Fruit fly (Drosophila melanogaster) whole organism, prepupa: ENCODE measurements around the gene kek2.

Source experiments
- CG11294 ChIP-seq: fragments of 200-800 bp; sonication (Bioruptor generic); IDR thresholded peaks from 2 replicates; pipeline ENCODE4 v1.3.6; 2022; ENCODE audit warnings: missing biosample characterization, missing genetic modification characterization
- CG1621 ChIP-seq: fragments of 200-800 bp; sonication (Bioruptor generic); optimal IDR thresholded peaks from 3 replicates; lab custom pipeline; 2018; ENCODE audit warnings: missing biosample characterization, mild to moderate bottlenecking, missing genetic modification characterization
- CG31627 ChIP-seq: fragments of 200-800 bp; sonication (Bioruptor generic); optimal IDR thresholded peaks from 3 replicates; lab custom pipeline; 2016; ENCODE audit warnings: missing biosample characterization, missing genetic modification characterization
- CG6163 ChIP-seq: fragments of 200-800 bp; sonication (Bioruptor generic); IDR thresholded peaks from 3 replicates; pipeline ENCODE4 v1.3.6; 2022; ENCODE audit warnings: missing biosample characterization, missing genetic modification characterization
- CG6276 ChIP-seq: fragments of 200-800 bp; sonication (Bioruptor generic); optimal IDR thresholded peaks from 2 replicates; lab custom pipeline; 2017; ENCODE audit warnings: missing biosample characterization, mild to moderate bottlenecking, missing genetic modification characterization
- Eip78C ChIP-seq: fragments of 200-800 bp; sonication (Bioruptor generic); peaks from one replicate; lab custom pipeline; 2016; ENCODE audit warnings: missing biosample characterization, missing genetic modification characterization
- Hr4 ChIP-seq: fragments of 200-800 bp; sonication (Bioruptor generic); optimal IDR thresholded peaks from 3 replicates; lab custom pipeline; 2016; ENCODE audit warnings: missing biosample characterization, missing genetic modification characterization
- Smox ChIP-seq: fragments of 200-800 bp; sonication (Bioruptor generic); optimal IDR thresholded peaks from 3 replicates; lab custom pipeline; 2016; ENCODE audit warnings: missing biosample characterization, missing genetic modification characterization
- Sox102F ChIP-seq: fragments of 200-800 bp; sonication (Bioruptor generic); optimal IDR thresholded peaks from 2 replicates; lab custom pipeline; 2016; ENCODE audit warnings: missing biosample characterization, mild to moderate bottlenecking, missing genetic modification characterization
- dac ChIP-seq: fragments of 200-800 bp; sonication (Bioruptor generic); optimal IDR thresholded peaks from 2 replicates; lab custom pipeline; 2017; ENCODE audit warnings: missing biosample characterization, mild to moderate bottlenecking, missing genetic modification characterization
- eg ChIP-seq: fragments of 200-800 bp; sonication (Bioruptor generic); IDR thresholded peaks from 3 replicates; pipeline ENCODE4 v1.3.6; 2022; ENCODE audit warnings: missing biosample characterization, missing genetic modification characterization
- fkh ChIP-seq: fragments of 200-800 bp; sonication (Bioruptor generic); optimal IDR thresholded peaks from 3 replicates; lab custom pipeline; 2017; ENCODE audit warnings: missing biosample characterization, mild to moderate bottlenecking, missing genetic modification characterization, moderate library complexity
- salr ChIP-seq, 2 experiments: fragments of 200-800 bp; sonication (Bioruptor generic); optimal IDR thresholded peaks; 3 replicates each; lab custom pipeline; 2016 to 2018; ENCODE audit warnings: missing biosample characterization in 2 of 2, missing genetic modification characterization in 2 of 2, mild to moderate bottlenecking in 1 of 2
- ss ChIP-seq, 2 experiments: fragments of 200-800 bp; sonication (Bioruptor generic); optimal IDR thresholded peaks; 2 replicates in 1 of 2; 3 replicates in 1 of 2; lab custom pipeline; 2017 to 2018; ENCODE audit warnings: mild to moderate bottlenecking in 2 of 2, missing biosample characterization in 2 of 2, missing genetic modification characterization in 2 of 2, moderate library complexity in 1 of 2
- svp ChIP-seq: fragments of 200-800 bp; sonication (Bioruptor generic); peaks from one replicate; lab custom pipeline; 2016; ENCODE audit warnings: missing biosample characterization, missing genetic modification characterization

Gene kek2

dm6 chr2L:11662959-11663358 is 81.2 kb downstream of the kek2 start, which contains the start of gene CG44477:
CG44477 (plus strand) TSS chr2L:11663259.
- TF ChIP-seq CG1621 (tag; lab: Kevin White, UChicago), result no peak
- no peak for TF ChIP-seq svp
- TF ChIP-seq salr (GFP tag; optimal IDR thresholded peaks at IDR 0.05; lab: Kevin White, UChicago), result no peak
- no peak for TF ChIP-seq Smox (GFP tag; lab: Kevin White, UChicago)
- TF ChIP-seq CG6276, result no peak
- TF ChIP-seq dac (GFP tag; lab: Kevin White, UChicago), result no peak
- no peak for TF ChIP-seq Hr4 (GFP tag; lab: Kevin White, UChicago)
- TF ChIP-seq Eip78C, result no peak
- TF ChIP-seq CG31627 (GFP tag; lab: Kevin White, UChicago), result no peak
- TF ChIP-seq fkh (GFP tag; lab: Kevin White, UChicago), result no peak
- no peak for TF ChIP-seq CG11294 (GFP tag; lab: Robert Waterston, UW)
- no peak for TF ChIP-seq CG6163
- no peak for TF ChIP-seq Sox102F (GFP tag; lab: Kevin White, UChicago)
- no peak for TF ChIP-seq eg
- no peak for TF ChIP-seq ss (GFP tag; optimal IDR thresholded peaks at IDR 0.05; lab: Kevin White, UChicago)
